Worm (Caenorhabditis elegans) whole organism, L1 larva: Measurements from ENCODE around the gene pbs-6.

ENCODE experiments used
- C16A3.4 ChIP-seq: fragments of 150-350 bp; optimal IDR thresholded peaks from 2 replicates; lab custom pipeline; 2014; ENCODE audit warnings: missing biosample characterization, missing genetic modification characterization
- C34B4.2 ChIP-seq: sonication (generic microtip); optimal IDR thresholded peaks from 2 replicates; lab custom pipeline; 2017; ENCODE audit warnings: mild to moderate bottlenecking, missing genetic modification characterization, missing compliant biosample characterization
- aly-2 ChIP-seq: fragments of 150-350 bp; optimal IDR thresholded peaks from 2 replicates; lab custom pipeline; 2014; ENCODE audit warnings: missing biosample characterization, missing genetic modification characterization
- ama-1 ChIP-seq: fragments of 150-350 bp; optimal IDR thresholded peaks from 2 replicates; lab custom pipeline; 2014
- blmp-1 ChIP-seq: fragments of 150-350 bp; optimal IDR thresholded peaks from 2 replicates; lab custom pipeline; 2014; ENCODE audit warnings: missing biosample characterization, missing genetic modification characterization
- ceh-8 ChIP-seq: fragments of 200-800 bp; sonication (Bioruptor generic); optimal IDR thresholded peaks from 2 replicates; lab custom pipeline; 2018; ENCODE audit warnings: mild to moderate bottlenecking, missing genetic modification characterization, moderate library complexity, missing compliant biosample characterization
- ceh-88 ChIP-seq: fragments of 200-800 bp; sonication (Bioruptor generic); IDR thresholded peaks from 2 replicates; pipeline ENCODE4 v1.3.6; 2022; ENCODE audit warnings: missing genetic modification characterization, missing compliant biosample characterization
- ces-1 ChIP-seq: fragments of 150-350 bp; optimal IDR thresholded peaks from 2 replicates; lab custom pipeline; 2014; ENCODE audit warnings: missing biosample characterization, missing genetic modification reagents, missing genetic modification characterization
- dpl-1 ChIP-seq, 3 experiments: fragments of 150-350 bp in 2 of 3; sonication (generic microtip) in 1 of 3; optimal IDR thresholded peaks; 2 replicates each; lab custom pipeline; 2014 to 2017; ENCODE audit warnings: missing biosample characterization in 3 of 3, missing genetic modification characterization in 3 of 3, missing genetic modification reagents in 3 of 3
- efl-1 ChIP-seq, 4 experiments: fragments of 150-350 bp; optimal IDR thresholded peaks in 3 of 4; peaks in 1 of 4; 1 replicate in 1 of 4; 2 replicates in 3 of 4; lab custom pipeline; 2014; ENCODE audit warnings: missing biosample characterization in 2 of 4, missing genetic modification characterization in 2 of 4, missing genetic modification reagents in 2 of 4
- egl-27 ChIP-seq, 2 experiments: fragments of 150-350 bp in 1 of 2; sonication (generic microtip); optimal IDR thresholded peaks; 3 replicates each; lab custom pipeline; 2017 to 2018; ENCODE audit warnings: missing biosample characterization in 2 of 2, missing genetic modification characterization in 2 of 2, missing genetic modification reagents in 2 of 2
- elt-2 ChIP-seq: sonication (generic microtip); optimal IDR thresholded peaks from 2 replicates; lab custom pipeline; 2016; ENCODE audit warnings: missing genetic modification characterization, mild to moderate bottlenecking, inconsistent platforms, missing compliant biosample characterization, missing genetic modification reagents
- ets-5 ChIP-seq: fragments of 200-800 bp; sonication (Bioruptor generic); IDR thresholded peaks from 2 replicates; pipeline ENCODE4 v1.3.6; 2022; ENCODE audit warnings: missing genetic modification characterization, missing compliant biosample characterization
- fkh-10 ChIP-seq: sonication (generic microtip); optimal IDR thresholded peaks from 2 replicates; lab custom pipeline; 2017; ENCODE audit warnings: missing biosample characterization, missing genetic modification reagents, missing genetic modification characterization
- fkh-4 ChIP-seq: sonication (generic microtip); optimal IDR thresholded peaks from 2 replicates; lab custom pipeline; 2016; ENCODE audit warnings: missing compliant biosample characterization, missing genetic modification characterization, borderline replicate concordance
- irx-1 ChIP-seq: sonication (generic microtip); optimal IDR thresholded peaks from 2 replicates; lab custom pipeline; 2016; ENCODE audit warnings: missing genetic modification characterization, missing compliant biosample characterization
- isw-1 ChIP-seq: fragments of 200-800 bp; sonication (Bioruptor generic); IDR thresholded peaks from 2 replicates; pipeline ENCODE4 v1.3.6; 2022; ENCODE audit warnings: missing genetic modification characterization, missing compliant biosample characterization
- lin-13 ChIP-seq: fragments of 150-350 bp; optimal IDR thresholded peaks from 2 replicates; lab custom pipeline; 2014; ENCODE audit warnings: missing biosample characterization, missing genetic modification reagents, missing genetic modification characterization
- lin-15B ChIP-seq: fragments of 150-350 bp; sonication (generic microtip); optimal IDR thresholded peaks from 3 replicates; lab custom pipeline; 2014; ENCODE audit warnings: missing biosample characterization, missing genetic modification characterization
- lir-3 ChIP-seq: sonication (generic microtip); optimal IDR thresholded peaks from 2 replicates; lab custom pipeline; 2016; ENCODE audit warnings: mild to moderate bottlenecking, missing genetic modification characterization, moderate library complexity, missing compliant biosample characterization; ENCODE audit not compliant: poor library complexity
- nhr-12 ChIP-seq: sonication (generic microtip); optimal IDR thresholded peaks from 2 replicates; lab custom pipeline; 2017; ENCODE audit warnings: missing biosample characterization, missing genetic modification characterization
- nhr-19 ChIP-seq: fragments of 200-800 bp; sonication (Bioruptor generic); conservative IDR thresholded peaks from 2 replicates; pipeline ENCODE4 v1.3.6; 2022; ENCODE audit warnings: missing genetic modification characterization, missing compliant biosample characterization
- nhr-20 ChIP-seq: sonication (generic microtip); optimal IDR thresholded peaks from 2 replicates; lab custom pipeline; 2016; ENCODE audit warnings: mild to moderate bottlenecking, missing genetic modification characterization, missing compliant biosample characterization
- nhr-237 ChIP-seq: fragments of 150-350 bp; optimal IDR thresholded peaks from 2 replicates; lab custom pipeline; 2014; ENCODE audit warnings: missing biosample characterization, missing genetic modification characterization
- nhr-71 ChIP-seq: sonication (generic microtip); optimal IDR thresholded peaks from 2 replicates; lab custom pipeline; 2016; ENCODE audit warnings: mild to moderate bottlenecking, missing genetic modification characterization, moderate library complexity, missing compliant biosample characterization
- nhr-76 ChIP-seq: sonication (generic microtip); optimal IDR thresholded peaks from 2 replicates; lab custom pipeline; 2017; ENCODE audit warnings: missing biosample characterization, missing genetic modification characterization
- nhr-85 ChIP-seq: sonication (generic microtip); peaks from one replicate; lab custom pipeline; 2016; ENCODE audit warnings: missing genetic modification characterization, inconsistent platforms, missing compliant biosample characterization
- pax-3 ChIP-seq: fragments of 200-800 bp; sonication (Bioruptor generic); optimal IDR thresholded peaks from 2 replicates; lab custom pipeline; 2018; ENCODE audit warnings: mild to moderate bottlenecking, missing genetic modification characterization, moderate library complexity, missing compliant biosample characterization
- snpc-4 ChIP-seq: fragments of 150-350 bp; optimal IDR thresholded peaks from 2 replicates; lab custom pipeline; 2014; ENCODE audit warnings: missing biosample characterization, missing genetic modification characterization
- tlp-1 ChIP-seq: fragments of 150-350 bp; optimal IDR thresholded peaks from 2 replicates; lab custom pipeline; 2014; ENCODE audit warnings: missing biosample characterization, missing genetic modification characterization
- zag-1 ChIP-seq: fragments of 150-350 bp; optimal IDR thresholded peaks from 2 replicates; lab custom pipeline; 2014; ENCODE audit warnings: missing biosample characterization, missing genetic modification characterization
- zip-4 ChIP-seq: fragments of 200-800 bp; sonication (Bioruptor generic); optimal IDR thresholded peaks from 2 replicates; lab custom pipeline; 2018; ENCODE audit warnings: mild to moderate bottlenecking, missing genetic modification characterization, moderate library complexity, missing compliant biosample characterization

pbs-6 gene

ce11 chrIII:8240948-8241347, 2.9 kb downstream of the pbs-6 start:
- no peak for TF ChIP-seq egl-27 (tag; optimal IDR thresholded peaks at IDR 0.05; lab: Kevin White, UChicago)

DNA sequence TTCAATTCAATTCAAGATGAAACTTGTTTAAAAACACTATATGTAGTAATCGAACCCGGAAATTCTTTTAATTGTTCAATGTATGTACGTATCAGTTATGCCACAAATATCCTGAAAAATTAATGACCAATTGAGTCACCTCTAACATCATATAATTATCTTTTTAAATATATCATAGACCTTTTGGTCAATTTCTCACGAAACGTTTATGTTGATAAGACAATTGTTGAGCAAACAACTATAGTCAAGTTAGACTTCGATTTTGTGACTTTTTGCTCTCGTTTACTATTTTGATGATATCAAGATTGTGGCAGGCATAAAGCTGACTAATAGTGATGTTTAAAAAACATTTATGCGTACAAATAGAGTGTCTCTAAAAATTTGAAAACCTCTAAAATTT, 3.6 kb downstream of the pbs-6 start:
- no peak for TF ChIP-seq nhr-71 (tag; lab: Kevin White, UChicago)
- TF ChIP-seq nhr-20, result peak; percentile 12

- TF ChIP-seq efl-1 (optimal IDR thresholded peaks at IDR 0.05; lab: Kevin White, UChicago), result no peak
- peak in 1 of 2 experiments; percentile 69 for TF ChIP-seq efl-1 (GFP tag; optimal IDR thresholded peaks at IDR 0.05 in 1 of 2; lab: Kevin White, UChicago)
- no peak for TF ChIP-seq lir-3
- TF ChIP-seq ama-1, result no peak
These were observed 4.6 kb downstream of the pbs-6 start, which contains the start of gene tsp-1 for ce11 chrIII:8239325-8239724. Gene tsp-1 (minus strand): TSS chrIII:8239423.

DNA sequence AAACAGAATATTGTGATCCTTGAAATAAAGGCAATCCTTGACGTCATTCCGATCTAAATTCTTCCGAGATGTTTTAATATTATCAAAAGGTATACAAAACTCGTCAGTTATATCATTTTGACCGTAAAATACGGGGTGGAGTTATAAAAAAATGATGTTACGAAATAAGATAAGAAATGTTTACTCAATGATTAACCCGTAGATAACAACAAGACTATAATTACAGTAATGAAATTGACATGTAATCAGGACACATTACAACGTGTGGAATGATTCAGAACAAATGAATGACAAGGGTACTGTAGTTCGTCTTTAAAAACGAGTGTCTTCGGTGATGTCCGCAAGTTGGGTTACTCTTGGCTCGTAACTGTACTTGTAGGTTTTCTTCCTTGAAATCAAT, 6.1 kb downstream of the pbs-6 start, which contains the start of gene tsp-2:
TSS of gene tsp-2 (minus strand) at position 109 of the 400 bp plus-strand sequence.
- TF ChIP-seq elt-2 (tag; lab: Kevin White, UChicago), result peak; percentile 47
- no peak for TF ChIP-seq aly-2
- no peak for TF ChIP-seq fkh-4

- TF ChIP-seq ets-5 (GFP tag; lab: Robert Waterston, UW), result no peak
- TF ChIP-seq aly-2, result no peak
- TF ChIP-seq tlp-1, result no peak
- no peak for TF ChIP-seq snpc-4 (tag; lab: Kevin White, UChicago)
- no peak for TF ChIP-seq zip-4 (GFP tag; lab: Kevin White, UChicago)
- no peak for TF ChIP-seq pax-3 (tag; lab: Kevin White, UChicago)
- no peak for TF ChIP-seq nhr-85
- no peak for TF ChIP-seq zag-1
- no peak for TF ChIP-seq nhr-19 (GFP tag; lab: Robert Waterston, UW)
- TF ChIP-seq irx-1 (tag; lab: Kevin White, UChicago), result no peak
- TF ChIP-seq blmp-1, result no peak
- no peak for TF ChIP-seq lin-13 (GFP tag; lab: Kevin White, UChicago)
- TF ChIP-seq nhr-76, result no peak
- TF ChIP-seq nhr-12 (tag; lab: Kevin White, UChicago), result no peak
- TF ChIP-seq efl-1 (optimal IDR thresholded peaks at IDR 0.05; lab: Kevin White, UChicago), result no peak
- no peak for TF ChIP-seq efl-1 (GFP tag; optimal IDR thresholded peaks at IDR 0.05 in 1 of 2; lab: Kevin White, UChicago)
These were observed 8.0 kb downstream of the pbs-6 start, which contains the start of gene C02F5.5 for ce11 chrIII:8235880-8236279. Gene C02F5.5 (plus strand): TSS chrIII:8236180.

- TF ChIP-seq ceh-88 (GFP tag; lab: Robert Waterston, UW), result no peak
- TF ChIP-seq C16A3.4 (tag; lab: Kevin White, UChicago), result no peak
- TF ChIP-seq lin-13 (GFP tag; lab: Kevin White, UChicago), result no peak
- no peak for TF ChIP-seq dpl-1 (GFP tag; optimal IDR thresholded peaks at IDR 0.05; lab: Kevin White, UChicago)
- TF ChIP-seq blmp-1, result peak; percentile 95
- no peak for TF ChIP-seq nhr-237 (tag; lab: Kevin White, UChicago)
- no peak for TF ChIP-seq ceh-8
- no peak for TF ChIP-seq isw-1 (GFP tag; lab: Robert Waterston, UW)
- no peak for TF ChIP-seq fkh-10 (GFP tag; lab: Kevin White, UChicago)
- peak; percentile 48 for TF ChIP-seq nhr-85
- no peak for TF ChIP-seq lin-15B (tag; lab: Kevin White, UChicago)
- TF ChIP-seq elt-2 (tag; lab: Kevin White, UChicago), result no peak
- TF ChIP-seq C34B4.2 (tag; lab: Kevin White, UChicago), result no peak
- no peak for TF ChIP-seq ces-1
These were observed 8.5 kb downstream of the pbs-6 start, which contains the start of gene C02F5.14 for ce11 chrIII:8235358-8235757. Gene C02F5.14 (minus strand): TSS chrIII:8235514.
